Worm (Caenorhabditis elegans): ENCODE data around the gene glb-30.

ce11 chrIII:1616245-1617026 lies 52.0 kb downstream of the glb-30 start:
- TF ChIP-seq him-1 (tag; optimal IDR thresholded peaks at IDR 0.05) (no peak), dao-5 (tag; optimal IDR thresholded peaks at IDR 0.05) (peak; percentile 33), W03F9.2 (tag; optimal IDR thresholded peaks at IDR 0.05) (no peak)

Measured in whole organism, L4/young adult.